Fruit fly (Drosophila melanogaster) S2 (cell line): ENCODE measurements around the gene Root.

Experiments used
- CG8478 ChIP-seq: fragments of >200 bp; optimal IDR thresholded peaks from 2 replicates; lab custom pipeline; 2018
- CTCF ChIP-seq, 2 experiments: fragments of >200 bp; optimal IDR thresholded peaks; 2 replicates each; lab custom pipeline; 2018

Gene Root

DNA sequence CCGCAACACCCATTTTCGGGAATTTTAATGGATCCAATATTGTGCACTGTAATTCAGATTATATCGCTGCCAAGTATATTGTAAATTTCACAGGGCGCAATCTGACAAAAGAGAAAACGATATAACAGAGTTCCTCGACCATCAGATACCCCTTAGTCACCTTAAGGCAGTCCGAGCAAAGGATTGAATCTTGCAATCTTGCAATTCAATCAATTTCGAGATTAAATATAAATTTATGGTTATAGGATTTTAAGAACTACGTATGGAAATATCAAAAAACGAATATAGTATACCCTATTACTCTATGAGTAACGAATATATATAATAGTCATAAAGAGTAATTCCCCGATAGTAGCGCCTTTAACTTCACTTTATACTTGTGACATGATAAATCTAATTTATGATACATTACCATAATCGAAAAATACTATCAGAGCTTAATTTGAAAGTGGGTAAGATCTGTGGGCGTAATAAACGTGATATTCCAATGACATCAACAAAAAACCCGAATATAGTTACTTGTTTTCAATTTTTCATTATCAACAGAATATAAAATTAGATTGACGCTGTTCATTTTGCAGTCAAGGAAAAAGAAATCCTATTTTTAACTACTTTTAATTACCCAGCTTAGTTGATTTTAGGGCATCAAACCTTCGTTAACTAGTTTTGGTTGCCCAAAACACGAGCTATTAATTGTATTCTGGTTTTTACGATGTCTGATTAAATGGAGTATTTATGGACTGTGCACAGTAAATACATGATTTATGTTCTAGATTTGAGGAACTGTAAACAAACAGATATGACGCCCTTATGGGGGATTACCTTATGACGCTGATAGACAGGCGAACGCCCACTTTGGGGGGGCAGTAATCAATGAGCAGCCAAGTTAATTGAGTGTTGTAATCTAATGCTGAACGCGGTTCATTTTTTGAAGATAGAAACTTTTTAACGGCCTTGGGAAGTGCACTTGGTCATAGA is 25.7 kb downstream of the Root start:
- TF ChIP-seq CTCF (optimal IDR thresholded peaks at IDR 0.05; lab: Kevin White, UChicago): no peak
- TF ChIP-seq CG8478 (lab: Kevin White, UChicago): no peak

DNA sequence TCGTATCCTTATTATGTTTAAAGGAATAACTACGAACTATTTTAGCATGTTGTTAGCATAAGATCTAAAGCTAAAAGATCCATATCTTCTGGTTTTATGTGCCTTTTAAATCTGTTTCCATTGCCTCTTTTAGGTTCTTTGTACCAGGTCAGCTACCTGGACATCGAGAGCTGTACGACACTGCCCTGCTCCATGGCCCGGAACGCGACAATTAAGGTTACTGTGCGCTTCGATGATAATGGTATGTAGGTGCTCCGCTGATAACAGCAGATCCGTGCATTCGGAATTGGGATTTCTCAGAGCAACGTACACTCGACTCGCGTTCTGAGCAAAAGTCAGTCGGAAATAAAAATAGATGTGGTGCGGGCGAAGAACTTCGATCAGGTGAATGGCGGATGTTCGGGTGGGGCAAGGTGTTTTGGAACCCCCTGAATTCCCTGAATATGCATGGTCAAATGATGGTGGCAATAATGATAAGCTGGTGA is 26.6 kb downstream of the Root start:
- TF ChIP-seq CG8478 (lab: Kevin White, UChicago) (no peak), CTCF (optimal IDR thresholded peaks at IDR 0.05; lab: Kevin White, UChicago) (no peak)

DNA sequence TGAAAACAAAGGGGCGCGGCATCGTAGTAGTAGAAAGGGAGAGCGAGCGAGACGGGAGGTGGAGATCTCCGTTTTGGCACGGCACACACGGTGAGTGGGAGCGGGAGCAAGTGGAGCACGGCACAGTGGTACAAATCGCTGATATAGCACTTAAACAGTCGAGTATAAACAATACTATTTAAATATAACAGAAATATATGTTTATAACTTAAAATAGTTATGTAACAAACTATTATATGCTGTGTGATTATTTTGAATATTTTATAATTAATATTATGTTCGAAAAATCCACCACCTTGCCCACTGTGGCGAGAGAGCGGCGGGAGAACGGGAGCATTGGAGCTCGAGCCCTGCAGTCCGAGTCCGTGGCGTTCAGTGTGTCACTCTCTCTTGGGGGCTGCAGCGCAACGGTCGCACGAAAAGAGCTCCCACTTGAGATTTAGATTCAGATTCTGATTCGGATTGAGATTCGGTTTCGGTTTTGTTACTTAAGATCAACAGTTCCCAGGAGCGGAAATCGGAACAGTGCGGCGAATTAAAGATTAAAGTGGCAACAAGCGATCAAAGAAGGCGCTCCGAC is 28.0 kb downstream of the Root start, which contains the start of gene Kal1:
Kal1 (plus strand) TSS at position 383 of the 580 bp plus-strand sequence.
- no peak for TF ChIP-seq CTCF (optimal IDR thresholded peaks at IDR 0.05; lab: Kevin White, UChicago)
- no peak for TF ChIP-seq CG8478 (lab: Kevin White, UChicago)

DNA sequence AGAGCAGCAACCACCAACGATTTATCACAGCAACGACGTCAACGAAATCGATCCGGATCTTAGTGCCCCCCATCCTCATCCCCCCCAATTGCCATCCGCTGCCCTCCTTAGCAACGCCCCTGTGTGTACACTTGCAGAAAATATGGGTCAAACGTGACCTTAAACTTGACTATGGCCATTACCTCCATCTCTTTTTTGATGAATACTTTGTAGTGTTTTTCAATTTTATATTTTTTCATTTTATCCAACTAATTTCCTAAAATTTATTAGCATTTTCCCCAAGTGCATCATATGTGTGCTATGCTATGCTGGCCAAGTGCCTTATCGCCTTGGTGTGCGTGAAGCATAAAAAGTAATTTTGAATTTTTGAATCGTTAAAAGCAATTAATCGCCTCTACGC is 29.9 kb downstream of the Root start:
- TF ChIP-seq CTCF (optimal IDR thresholded peaks at IDR 0.05; lab: Kevin White, UChicago): no peak
- no peak for TF ChIP-seq CG8478 (lab: Kevin White, UChicago)

DNA sequence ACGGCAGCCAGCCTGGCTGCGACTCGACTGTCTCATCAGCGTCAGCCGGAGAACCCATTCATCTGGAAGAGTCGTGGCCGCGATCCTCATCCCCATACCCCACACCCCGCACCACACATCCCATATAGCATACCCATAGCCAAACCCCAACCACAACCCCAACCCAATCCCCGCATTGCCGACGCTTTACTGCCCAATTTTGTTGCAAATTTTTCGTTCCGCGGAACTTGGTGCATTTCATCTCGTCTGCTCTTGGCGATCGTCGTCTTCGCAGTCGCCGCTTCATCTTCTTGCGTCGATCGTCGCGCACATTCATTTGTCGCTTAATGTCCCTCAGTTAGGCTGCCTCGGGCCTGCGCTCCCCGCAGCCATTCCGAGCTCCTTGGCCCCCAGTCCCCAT is 30.3 kb downstream of the Root start:
- no peak for TF ChIP-seq CG8478 (lab: Kevin White, UChicago)
- no peak for TF ChIP-seq CTCF (optimal IDR thresholded peaks at IDR 0.05; lab: Kevin White, UChicago)

DNA sequence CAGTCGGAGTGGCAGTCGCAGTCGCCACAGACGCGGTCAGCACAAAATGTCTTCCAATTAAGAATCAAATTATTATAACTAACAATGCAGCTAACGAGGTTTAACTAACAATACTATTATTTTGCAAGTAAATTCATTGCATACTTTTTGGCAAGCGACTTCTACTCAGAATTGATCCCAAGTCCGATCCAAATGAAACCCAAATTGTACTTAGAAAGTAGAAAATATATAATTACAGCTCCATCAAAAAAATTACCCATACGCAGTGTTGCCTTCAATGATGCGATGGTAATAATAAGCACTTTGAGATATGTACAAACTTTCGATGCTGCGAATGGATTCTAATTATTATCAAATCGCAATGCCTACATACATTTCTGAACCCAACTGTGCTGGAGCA is 30.7 kb downstream of the Root start:
- TF ChIP-seq CTCF (optimal IDR thresholded peaks at IDR 0.05; lab: Kevin White, UChicago) (no peak), CG8478 (lab: Kevin White, UChicago) (no peak)

DNA sequence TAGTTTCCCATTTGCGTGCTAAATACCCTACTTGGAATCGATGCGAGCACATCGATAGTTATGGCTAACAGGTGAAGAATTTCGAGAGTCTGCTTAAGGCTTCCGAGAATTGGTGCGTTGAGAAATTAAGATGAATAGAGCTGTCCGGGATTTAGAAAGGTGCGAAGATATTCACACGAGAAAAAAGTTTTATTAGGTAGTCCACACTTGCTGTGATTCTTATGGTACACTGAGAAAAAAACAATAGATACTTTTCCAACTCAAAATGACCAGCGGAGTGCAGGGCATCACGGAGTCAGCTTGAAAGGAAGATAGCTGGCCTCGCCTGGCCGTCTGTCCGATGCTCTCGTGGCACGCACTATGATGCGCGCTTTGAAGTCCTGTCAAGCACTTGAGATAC is 31.5 kb downstream of the Root start:
- TF ChIP-seq CTCF (optimal IDR thresholded peaks at IDR 0.05; lab: Kevin White, UChicago) (no peak), CG8478 (lab: Kevin White, UChicago) (no peak)

DNA sequence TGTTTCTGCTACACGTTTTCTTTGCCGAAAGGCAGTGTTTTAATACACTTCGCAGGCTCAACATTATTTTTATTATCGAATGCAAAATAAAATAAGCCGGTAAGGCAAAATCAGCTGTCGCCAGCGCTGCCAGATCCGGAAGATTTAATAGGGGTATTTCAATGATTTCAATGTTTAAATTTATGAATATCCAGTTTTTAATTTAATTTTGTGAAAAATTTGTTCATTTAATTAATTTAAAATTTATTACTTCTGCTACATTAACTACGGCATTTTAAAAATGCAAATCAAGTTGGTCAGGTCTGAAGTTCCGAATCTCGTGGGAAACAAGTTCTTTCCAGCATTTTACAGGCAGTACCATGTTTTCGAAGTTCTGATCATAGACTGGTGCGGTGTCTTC is 35.8 kb downstream of the Root start, which contains the start of gene Slimp:
Slimp (minus strand) TSS at position 130 of the 400 bp plus-strand sequence.
- TF ChIP-seq CG8478 (lab: Kevin White, UChicago) (no peak), CTCF (optimal IDR thresholded peaks at IDR 0.05; lab: Kevin White, UChicago) (no peak)

DNA sequence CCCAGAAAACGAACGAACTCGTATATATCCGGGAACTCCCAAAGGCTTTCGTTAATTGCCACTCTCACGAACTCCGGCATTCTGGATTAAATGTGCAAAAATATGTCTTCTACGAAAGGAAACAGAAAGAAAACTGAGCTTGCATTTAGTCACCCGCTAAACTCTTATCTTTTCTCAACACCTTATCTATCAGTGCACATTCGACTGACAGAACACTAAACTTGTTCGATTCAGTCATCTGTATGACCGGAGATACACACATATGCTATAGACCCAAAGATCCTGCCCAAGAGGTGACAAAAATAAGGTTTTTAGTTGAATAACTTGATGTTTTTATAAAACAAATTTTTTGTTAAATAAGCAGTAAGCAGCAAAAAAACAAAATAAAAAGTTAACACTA is 37.0 kb downstream of the Root start, which contains the start of gene p38c:
p38c (minus strand) TSS at position 101 of the 400 bp plus-strand sequence.
- TF ChIP-seq CG8478 (lab: Kevin White, UChicago): no peak
- no peak for TF ChIP-seq CTCF (optimal IDR thresholded peaks at IDR 0.05; lab: Kevin White, UChicago)

DNA sequence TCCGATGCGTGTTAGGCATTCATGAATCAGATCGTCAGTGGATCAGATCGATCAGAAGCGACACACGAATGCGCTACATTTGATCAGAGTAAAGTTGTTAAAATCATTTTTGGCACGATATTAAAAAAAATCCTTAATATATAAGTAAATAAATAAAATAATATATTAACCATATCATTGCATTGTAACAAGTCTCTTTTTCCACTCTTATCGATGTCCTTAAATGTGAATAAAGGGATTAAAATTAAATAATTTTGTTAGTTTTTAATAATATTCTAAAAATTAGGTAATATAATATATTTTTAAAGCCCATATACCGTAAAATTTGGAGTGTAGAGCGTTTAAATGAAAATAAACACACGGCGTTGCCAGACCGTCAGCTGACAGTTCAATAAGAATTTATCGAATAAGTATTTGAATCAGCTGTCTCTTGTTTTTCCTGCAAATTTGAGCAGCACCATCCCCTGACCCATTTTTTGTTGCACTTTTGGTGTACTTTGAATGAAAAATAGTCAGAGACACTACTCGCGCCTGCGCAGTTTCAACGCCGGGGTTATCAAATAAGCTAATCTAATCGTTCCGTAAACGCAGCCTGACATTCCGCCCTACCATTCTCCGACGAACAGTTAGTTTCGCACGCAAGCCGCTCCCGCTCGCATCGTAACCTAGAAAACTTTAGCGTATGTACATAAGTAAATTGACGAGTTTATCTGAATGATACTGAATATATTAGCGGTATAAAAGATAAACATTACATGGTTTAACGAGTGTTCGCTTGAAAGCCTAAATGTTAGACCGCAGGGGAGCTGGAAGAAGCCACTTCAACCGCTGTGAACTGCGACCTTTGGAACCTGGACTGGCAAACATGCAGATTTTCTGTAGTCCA is 39.1 kb downstream of the Root start, which contains the start of the genes p38a and CG6178:
p38a (minus strand) TSS at position 398 of the 886 bp plus-strand sequence.
CG6178 (plus strand) TSS at position 424 of the 886 bp plus-strand sequence.
- TF ChIP-seq CG8478 (lab: Kevin White, UChicago): no peak
- TF ChIP-seq CTCF (optimal IDR thresholded peaks at IDR 0.05; lab: Kevin White, UChicago): no peak

DNA sequence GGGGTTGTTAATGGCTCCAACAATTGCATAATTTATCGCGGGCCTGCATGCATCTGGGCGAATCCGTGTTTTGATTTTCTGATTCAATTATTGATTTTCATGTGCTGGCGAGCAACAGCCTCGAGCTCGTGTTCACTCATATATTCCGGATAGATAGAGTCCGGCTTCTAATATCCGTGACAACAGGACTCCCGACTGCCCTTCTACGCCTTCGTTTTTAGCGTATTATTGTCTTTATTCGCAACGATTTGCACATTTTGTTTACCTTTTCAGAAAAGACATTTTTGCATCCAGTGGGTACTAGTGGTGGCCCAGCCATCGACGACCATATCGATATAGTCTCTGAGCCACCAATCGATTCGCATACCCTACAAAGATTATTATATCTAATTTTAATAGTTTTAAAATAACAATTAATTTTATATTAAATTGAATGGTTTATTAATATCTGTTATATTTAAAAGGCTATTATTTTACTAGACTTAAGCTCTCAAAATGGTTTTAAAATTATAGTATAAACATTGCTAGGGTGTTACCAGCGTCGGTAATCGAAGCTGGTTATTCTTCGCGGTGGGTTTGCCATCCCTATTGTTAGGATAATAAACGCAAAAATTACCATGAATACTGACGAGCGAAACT is 48.2 kb downstream of the Root start, which contains the start of the genes Myo95E and TBC1d7:
Myo95E (minus strand) TSS at position 326 of the 639 bp plus-strand sequence.
TBC1d7 (plus strand) TSS at position 555 of the 639 bp plus-strand sequence.
- no peak for TF ChIP-seq CTCF (optimal IDR thresholded peaks at IDR 0.05; lab: Kevin White, UChicago)
- no peak for TF ChIP-seq CG8478 (lab: Kevin White, UChicago)

DNA sequence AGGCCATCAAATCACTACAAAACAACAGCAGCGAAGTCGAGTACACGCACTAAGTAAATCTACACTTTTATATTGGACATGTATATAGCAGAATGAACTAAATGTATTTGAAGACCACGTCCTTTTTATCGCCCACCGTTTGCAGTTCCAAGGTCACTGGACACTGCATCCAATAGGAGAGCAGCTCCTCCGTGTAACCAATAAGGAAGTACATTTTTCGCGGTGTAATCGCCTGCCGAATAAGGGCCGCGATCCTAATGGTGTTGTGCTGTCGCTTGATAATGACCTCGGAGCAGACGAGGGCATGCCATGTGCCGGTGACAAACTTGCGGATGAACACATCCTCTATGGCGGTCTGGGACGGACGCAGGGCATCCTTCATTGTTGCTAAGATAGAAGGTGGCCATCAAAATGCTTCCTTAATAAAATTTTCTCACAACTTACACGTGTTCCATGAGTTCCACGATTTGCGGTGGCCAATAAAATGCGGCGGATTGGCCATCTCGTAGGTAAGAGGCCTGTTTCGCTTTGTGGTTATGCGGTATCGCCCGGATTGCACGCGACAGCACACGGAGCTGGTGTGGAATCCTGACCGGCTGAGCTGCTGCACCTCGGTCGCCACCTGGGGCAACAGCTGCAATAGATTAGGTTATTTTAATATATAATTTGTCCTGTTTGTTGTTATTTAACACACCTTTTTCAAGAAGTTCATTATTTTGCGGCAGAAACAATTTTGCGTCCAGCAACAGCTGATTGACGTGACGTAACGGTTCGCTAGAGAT is 49.9 kb downstream of the Root start, which contains the start of gene mRpS24:
mRpS24 (minus strand) TSS at position 772 of the 782 bp plus-strand sequence.
- no peak for TF ChIP-seq CTCF (optimal IDR thresholded peaks at IDR 0.05; lab: Kevin White, UChicago)
- no peak for TF ChIP-seq CG8478 (lab: Kevin White, UChicago)
